Fruit fly (Drosophila melanogaster): ENCODE measurements around the gene CG32213.

- TF ChIP-seq jigr1 (GFP tag; IDR thresholded peaks at IDR 0.05), result no peak
- TF ChIP-seq Sox100B (GFP tag; optimal IDR thresholded peaks at IDR 0.05), result no peak
- no peak for TF ChIP-seq CG10366 (GFP tag; IDR thresholded peaks at IDR 0.05)
- TF ChIP-seq CG16863 (GFP tag; optimal IDR thresholded peaks at IDR 0.05), result no peak
- TF ChIP-seq Atf6 (GFP tag; IDR thresholded peaks at IDR 0.05), result no peak
- TF ChIP-seq Ptx1 (GFP tag; IDR thresholded peaks at IDR 0.05), result no peak
- TF ChIP-seq Stat92E (GFP tag; optimal IDR thresholded peaks at IDR 0.05), result no peak
- no peak for TF ChIP-seq C15 (GFP tag; IDR thresholded peaks at IDR 0.05)
- no peak for TF ChIP-seq CG1647 (GFP tag; optimal IDR thresholded peaks at IDR 0.05)
Measured at dm6 chr3L:19520645-19521044, 45.0 kb downstream of the CG32213 start, which contains the start of gene Cpr76Bc.

Measured in whole organism, embryonic.